Worm (Caenorhabditis elegans) whole organism, mixed stage, embryonic: ENCODE results near the gene fut-3.

ENCODE experiments used
- drap-1 ChIP-seq: fragments of 200-800 bp; sonication (Bioruptor generic); optimal IDR thresholded peaks from 3 replicates; lab custom pipeline; 2018; ENCODE audit warnings: mild to moderate bottlenecking, missing genetic modification characterization, missing compliant biosample characterization
- elt-3 ChIP-seq: fragments of 150-350 bp; optimal IDR thresholded peaks from 2 replicates; lab custom pipeline; 2014; ENCODE audit warnings: missing biosample characterization, missing genetic modification characterization
- ham-2 ChIP-seq: fragments of 200-800 bp; sonication (Bioruptor generic); optimal IDR thresholded peaks from 2 replicates; lab custom pipeline; 2018; ENCODE audit warnings: mild to moderate bottlenecking, missing genetic modification characterization, missing compliant biosample characterization
- mab-5 ChIP-seq: fragments of 150-350 bp; optimal IDR thresholded peaks from 2 replicates; lab custom pipeline; 2014; ENCODE audit warnings: missing biosample characterization, missing genetic modification characterization
- nhr-12 ChIP-seq: fragments of 150-350 bp; optimal IDR thresholded peaks from 2 replicates; lab custom pipeline; 2014; ENCODE audit warnings: missing biosample characterization, missing genetic modification characterization
- nhr-28 ChIP-seq: fragments of 150-350 bp; optimal IDR thresholded peaks from 2 replicates; lab custom pipeline; 2014; ENCODE audit warnings: missing biosample characterization, missing genetic modification characterization
- pha-4 ChIP-seq: fragments of 150-350 bp; optimal IDR thresholded peaks from 2 replicates; lab custom pipeline; 2018; ENCODE audit warnings: missing biosample characterization, missing genetic modification reagents, missing genetic modification characterization
- snpc-4 ChIP-seq: fragments of 150-350 bp; optimal IDR thresholded peaks from 2 replicates; lab custom pipeline; 2014; ENCODE audit warnings: missing biosample characterization, missing genetic modification characterization
- sptf-1 ChIP-seq: sonication (generic microtip); optimal IDR thresholded peaks from 2 replicates; lab custom pipeline; 2017; ENCODE audit warnings: mild to moderate bottlenecking, missing genetic modification characterization, moderate library complexity, missing compliant biosample characterization
- unc-62 ChIP-seq: fragments of 150-350 bp; optimal IDR thresholded peaks from 2 replicates; lab custom pipeline; 2014; ENCODE audit warnings: missing biosample characterization, missing genetic modification reagents, missing genetic modification characterization
- ztf-11 ChIP-seq: fragments of 150-350 bp; optimal IDR thresholded peaks from 2 replicates; lab custom pipeline; 2014; ENCODE audit warnings: missing biosample characterization, missing genetic modification characterization

DNA sequence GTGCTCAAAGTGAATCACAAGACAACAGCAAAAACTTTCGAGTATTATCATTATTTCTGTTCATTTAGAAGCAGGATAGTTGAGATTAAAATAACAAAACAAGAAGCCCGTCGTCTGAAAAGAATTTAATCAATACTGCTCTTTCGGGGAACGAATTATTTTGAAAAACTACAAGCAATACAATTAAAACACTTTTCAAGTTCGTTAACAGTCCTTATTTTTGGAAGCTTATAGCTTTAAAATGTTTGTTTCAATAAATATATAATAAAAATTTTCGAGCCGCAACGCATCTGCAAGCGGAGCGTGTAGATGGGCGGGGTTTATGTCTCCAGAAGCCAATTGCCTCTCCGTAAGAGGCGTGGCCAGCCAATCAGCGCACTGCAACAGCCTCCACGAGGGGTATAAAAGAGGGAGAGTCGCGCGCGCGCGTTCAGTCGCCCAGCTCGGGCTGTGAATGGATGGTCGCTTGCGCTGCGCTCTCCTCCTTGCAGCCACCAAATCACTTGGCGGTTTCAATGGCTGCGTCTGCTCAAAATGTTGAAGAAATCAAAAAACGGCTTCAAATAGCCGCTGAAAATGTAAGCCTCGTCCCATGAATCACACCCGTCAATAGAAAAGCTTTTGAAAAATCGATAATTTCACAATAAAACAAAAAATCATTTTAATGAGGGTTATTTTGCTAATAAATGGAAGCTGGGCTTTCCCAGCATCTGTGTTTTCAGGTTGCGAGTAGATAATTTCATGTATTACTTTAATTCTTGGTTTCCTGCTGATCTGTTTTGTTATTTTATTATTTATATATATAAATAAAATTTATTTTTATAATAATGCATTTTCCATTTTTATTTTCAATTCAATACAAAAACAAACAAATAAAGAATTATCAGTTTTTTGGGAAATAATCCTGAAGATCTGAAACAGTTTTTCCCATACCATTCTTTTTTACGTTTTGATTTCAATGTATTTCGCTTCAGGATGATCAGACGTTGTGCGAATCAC lies 1.5 kb upstream of the fut-3 start, which contains the start of the genes ift-43 and mdt-26:
- TF ChIP-seq ztf-11 (tag; lab: Kevin White, UChicago), result peak; percentile 20
- TF ChIP-seq mab-5 (tag; lab: Kevin White, UChicago), result peak; percentile 48
- peak; percentile 70 for TF ChIP-seq drap-1
- TF ChIP-seq pha-4 (tag; lab: Kevin White, UChicago), result peak; percentile 53
- TF ChIP-seq nhr-12 (tag; lab: Kevin White, UChicago), result no peak
- no peak for TF ChIP-seq snpc-4 (tag; lab: Kevin White, UChicago)
- TF ChIP-seq unc-62 (GFP tag; lab: Kevin White, UChicago), result peak; percentile 42
- no peak for TF ChIP-seq nhr-28 (tag; lab: Kevin White, UChicago)
- TF ChIP-seq ham-2 (GFP tag; lab: Kevin White, UChicago), result peak; percentile 78
- no peak for TF ChIP-seq elt-3 (tag; lab: Kevin White, UChicago)
- peak; percentile 85 for TF ChIP-seq sptf-1 (tag; lab: Kevin White, UChicago)
